Worm (Caenorhabditis elegans): ENCODE measurements around the gene dcs-1.

Gene dcs-1

DNA sequence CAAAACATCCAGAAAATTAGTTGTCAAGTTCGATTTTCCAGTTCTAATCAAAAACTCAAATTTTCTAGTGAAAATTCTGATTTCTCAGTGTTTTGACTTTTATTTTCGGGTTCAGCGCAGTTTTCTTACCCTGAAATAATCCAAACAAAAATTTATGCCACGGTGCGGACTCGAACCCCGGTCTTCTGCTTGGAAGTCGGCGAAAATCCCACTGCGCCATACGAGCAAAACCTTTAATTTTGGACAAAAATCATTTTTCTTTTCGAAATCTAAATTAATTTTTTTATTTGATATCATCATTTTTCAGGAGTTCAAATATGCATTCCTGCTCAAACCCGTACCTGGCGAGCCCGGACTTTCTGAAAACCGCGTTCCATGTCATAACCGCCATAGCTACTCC is 41.5 kb downstream of the dcs-1 start, which contains the start of gene srh-233:
TSS of gene srh-233 (plus strand) at position 301 of the 400 bp plus-strand sequence.
- TF ChIP-seq dpl-1 (GFP tag; optimal IDR thresholded peaks at IDR 0.05) (no peak), ztf-4 (tag; optimal IDR thresholded peaks at IDR 0.05) (no peak), pqm-1 (tag; optimal IDR thresholded peaks at IDR 0.05) (no peak), dsc-1 (tag; optimal IDR thresholded peaks at IDR 0.05) (no peak), nhr-28 (tag; optimal IDR thresholded peaks at IDR 0.05) (no peak)

DNA sequence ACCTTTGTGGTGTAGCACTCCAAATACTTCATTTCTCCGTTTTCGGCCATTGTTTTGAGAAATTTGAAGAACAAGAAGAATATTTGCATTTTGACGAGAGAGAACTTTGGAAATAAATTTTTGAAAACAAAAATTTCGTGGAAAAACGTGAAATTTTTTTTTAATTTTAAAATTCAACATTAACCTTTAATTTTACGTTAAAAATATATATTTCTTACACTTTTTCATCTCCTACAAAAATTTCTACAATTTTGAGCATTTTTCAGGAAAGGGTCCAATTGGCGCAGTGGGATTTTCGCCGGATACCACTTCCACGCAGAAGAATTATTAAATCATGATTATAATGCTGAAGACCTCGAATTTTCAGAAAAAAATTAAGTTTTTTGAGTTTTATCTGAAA is 43.2 kb downstream of the dcs-1 start, which contains the start of gene spe-19:
TSS of gene spe-19 (minus strand) at position 101 of the 400 bp plus-strand sequence.
- TF ChIP-seq grh-1 (GFP tag; IDR thresholded peaks at IDR 0.05) (no peak), unc-62 (GFP tag; optimal IDR thresholded peaks at IDR 0.05) (no peak), nhr-237 (tag; optimal IDR thresholded peaks at IDR 0.05) (no peak), skn-1 (tag; optimal IDR thresholded peaks at IDR 0.05) (no peak), C04F5.9 (tag; optimal IDR thresholded peaks at IDR 0.05) (no peak), alr-1 (tag; optimal IDR thresholded peaks at IDR 0.05; ENCODE audit: borderline replicate concordance) (no peak), swsn-7 (tag; optimal IDR thresholded peaks at IDR 0.05) (no peak), nhr-84 (tag; optimal IDR thresholded peaks at IDR 0.05) (no peak), zag-1 (tag; optimal IDR thresholded peaks at IDR 0.05) (no peak), ceh-90 (tag; optimal IDR thresholded peaks at IDR 0.05) (no peak)

All from whole organism, L1 larva.